Fruit fly (Drosophila melanogaster) whole organism: Measurements from ENCODE around the gene hec.

ENCODE experiments used
- CG8478 ChIP-seq: fragments of >200 bp; optimal IDR thresholded peaks from 2 replicates; lab custom pipeline; 2018; ENCODE audit warnings: inconsistent platforms
- Dll ChIP-seq: fragments of >200 bp; optimal IDR thresholded peaks from 2 replicates; lab custom pipeline; 2017
- EcR ChIP-seq, 2 experiments: fragments of >200 bp; optimal IDR thresholded peaks; 2 replicates each; lab custom pipeline; 2017; ENCODE audit warnings: missing biosample characterization in 2 of 2, missing genetic modification characterization in 2 of 2, missing genetic modification reagents in 2 of 2
- pan ChIP-seq: fragments of >200 bp; optimal IDR thresholded peaks from 2 replicates; lab custom pipeline; 2017
- psq ChIP-seq: fragments of >200 bp; optimal IDR thresholded peaks from 2 replicates; lab custom pipeline; 2017
- usp ChIP-seq: fragments of >200 bp; optimal IDR thresholded peaks from 2 replicates; lab custom pipeline; 2017; ENCODE audit warnings: missing biosample characterization, missing genetic modification characterization, mixed read lengths

The hec gene

dm6 chrX:12957412-12957895 is at the start of gene hec:
TSS of gene hec (minus strand) at chrX:12957462.
- no peak for TF ChIP-seq CG8478 (lab: Kevin White, UChicago)
- TF ChIP-seq EcR (GFP tag; optimal IDR thresholded peaks at IDR 0.05; lab: Kevin White, UChicago) = no peak
- no peak for TF ChIP-seq pan (lab: Kevin White, UChicago)
- no peak for TF ChIP-seq Dll (lab: Kevin White, UChicago)
- TF ChIP-seq psq (lab: Kevin White, UChicago) = no peak
- no peak for TF ChIP-seq usp (GFP tag; lab: Kevin White, UChicago)

dm6 chrX:13004779-13005178 is 47.5 kb upstream of the hec start, which contains the start of gene CG15719:
TSS of gene CG15719 (minus strand) at chrX:13004879.
- TF ChIP-seq psq (lab: Kevin White, UChicago) (no peak), CG8478 (lab: Kevin White, UChicago) (no peak), usp (GFP tag; lab: Kevin White, UChicago) (no peak), Dll (lab: Kevin White, UChicago) (no peak), EcR (GFP tag; optimal IDR thresholded peaks at IDR 0.05; lab: Kevin White, UChicago) (no peak), pan (lab: Kevin White, UChicago) (no peak)

- TF ChIP-seq psq (lab: Kevin White, UChicago) = no peak
These were observed 31.0 kb upstream of the hec start, which contains the start of gene rsh for dm6 chrX:12988025-12988801. TSS of gene rsh (plus strand) at chrX:12988615.

- TF ChIP-seq usp (GFP tag; lab: Kevin White, UChicago) = no peak
- no peak for TF ChIP-seq psq (lab: Kevin White, UChicago)
- no peak for TF ChIP-seq EcR (GFP tag; optimal IDR thresholded peaks at IDR 0.05; lab: Kevin White, UChicago)
- TF ChIP-seq Dll (lab: Kevin White, UChicago) = no peak
- TF ChIP-seq CG8478 (lab: Kevin White, UChicago) = no peak
- TF ChIP-seq pan (lab: Kevin White, UChicago) = no peak
These were observed 29.7 kb upstream of the hec start for dm6 chrX:12986948-12987450.

- TF ChIP-seq pan (lab: Kevin White, UChicago) (no peak), psq (lab: Kevin White, UChicago) (no peak), Dll (lab: Kevin White, UChicago) (no peak), CG8478 (lab: Kevin White, UChicago) (no peak), EcR (GFP tag; optimal IDR thresholded peaks at IDR 0.05; lab: Kevin White, UChicago) (no peak), usp (GFP tag; lab: Kevin White, UChicago) (no peak)
These were observed 27.0 kb upstream of the hec start, which contains the start of gene CG32643 for dm6 chrX:12984224-12984623. TSS of gene CG32643 (plus strand) at chrX:12984524.

- no peak for TF ChIP-seq CG8478 (lab: Kevin White, UChicago)
- TF ChIP-seq psq (lab: Kevin White, UChicago) = no peak
- TF ChIP-seq pan (lab: Kevin White, UChicago) = no peak
- TF ChIP-seq Dll (lab: Kevin White, UChicago) = no peak
- no peak for TF ChIP-seq EcR (GFP tag; optimal IDR thresholded peaks at IDR 0.05; lab: Kevin White, UChicago)
- TF ChIP-seq usp (GFP tag; lab: Kevin White, UChicago) = no peak
These were observed 18.9 kb upstream of the hec start, which contains the start of gene CG12716 for dm6 chrX:12976131-12976530. TSS of gene CG12716 (minus strand) at chrX:12976231.

dm6 chrX:12970411-12970810 is 13.1 kb upstream of the hec start, which contains the start of gene CG15721:
TSS of gene CG15721 (plus strand) at chrX:12970711.
- TF ChIP-seq CG8478 (lab: Kevin White, UChicago) (no peak), usp (GFP tag; lab: Kevin White, UChicago) (no peak), psq (lab: Kevin White, UChicago) (no peak), EcR (GFP tag; optimal IDR thresholded peaks at IDR 0.05; lab: Kevin White, UChicago) (no peak), pan (lab: Kevin White, UChicago) (no peak), Dll (lab: Kevin White, UChicago) (no peak)

dm6 chrX:12967296-12967938 is 10.2 kb upstream of the hec start, which contains the start of gene Mur11Da:
TSS of gene Mur11Da (plus strand) at chrX:12967888.
- TF ChIP-seq usp (GFP tag; lab: Kevin White, UChicago) (no peak), Dll (lab: Kevin White, UChicago) (no peak), EcR (GFP tag; optimal IDR thresholded peaks at IDR 0.05; lab: Kevin White, UChicago) (no peak), CG8478 (lab: Kevin White, UChicago) (no peak), psq (lab: Kevin White, UChicago) (no peak), pan (lab: Kevin White, UChicago) (no peak)

dm6 chrX:12958920-12959319 is 1.7 kb upstream of the hec start, which contains the start of gene CG32642:
TSS of gene CG32642 (plus strand) at chrX:12959220.
- TF ChIP-seq CG8478 (lab: Kevin White, UChicago) (no peak), Dll (lab: Kevin White, UChicago) (no peak), EcR (GFP tag; optimal IDR thresholded peaks at IDR 0.05; lab: Kevin White, UChicago) (no peak), psq (lab: Kevin White, UChicago) (no peak), usp (GFP tag; lab: Kevin White, UChicago) (no peak), pan (lab: Kevin White, UChicago) (no peak)

- no peak for TF ChIP-seq usp (GFP tag; lab: Kevin White, UChicago)
- TF ChIP-seq EcR (GFP tag; optimal IDR thresholded peaks at IDR 0.05; lab: Kevin White, UChicago) = no peak
- TF ChIP-seq pan (lab: Kevin White, UChicago) = no peak
- no peak for TF ChIP-seq psq (lab: Kevin White, UChicago)
- TF ChIP-seq Dll (lab: Kevin White, UChicago) = no peak
- no peak for TF ChIP-seq CG8478 (lab: Kevin White, UChicago)
These were observed 9.6 kb downstream of the hec start for dm6 chrX:12947670-12948069.
